Worm (Caenorhabditis elegans) whole organism, late embryonic: Measurements from ENCODE around the gene dgat-2.

Source experiments
- K02D7.2 ChIP-seq: sonication (generic microtip); optimal IDR thresholded peaks from 2 replicates; lab custom pipeline; 2017; ENCODE audit warnings: mild to moderate bottlenecking, missing genetic modification characterization, missing compliant biosample characterization
- K09A11.1 ChIP-seq: sonication (generic microtip); optimal IDR thresholded peaks from 2 replicates; lab custom pipeline; 2017; ENCODE audit warnings: antibody characterized with exemption, mild to moderate bottlenecking, missing genetic modification characterization, missing compliant biosample characterization; ENCODE audit not compliant: insufficient read depth
- T23F11.4 ChIP-seq: fragments of 200-800 bp; sonication (Bioruptor generic); optimal IDR thresholded peaks from 2 replicates; lab custom pipeline; 2018; ENCODE audit warnings: mild to moderate bottlenecking, missing genetic modification characterization, missing compliant biosample characterization
- ahr-1 ChIP-seq: sonication (generic microtip); optimal IDR thresholded peaks from 2 replicates; lab custom pipeline; 2016; ENCODE audit warnings: missing genetic modification characterization, missing compliant biosample characterization
- ceh-18 ChIP-seq: sonication (generic microtip); optimal IDR thresholded peaks from 2 replicates; lab custom pipeline; 2016; ENCODE audit warnings: missing genetic modification characterization, missing compliant biosample characterization
- ceh-19 ChIP-seq: fragments of 200-800 bp; sonication (Bioruptor generic); optimal IDR thresholded peaks from 2 replicates; lab custom pipeline; 2018; ENCODE audit warnings: mild to moderate bottlenecking, missing genetic modification characterization, missing compliant biosample characterization
- ceh-22 ChIP-seq: sonication (generic microtip); optimal IDR thresholded peaks from 2 replicates; lab custom pipeline; 2017; ENCODE audit warnings: missing biosample characterization, missing genetic modification characterization
- ceh-30 ChIP-seq: fragments of 150-350 bp; optimal IDR thresholded peaks from 2 replicates; lab custom pipeline; 2014; ENCODE audit warnings: missing biosample characterization, missing genetic modification characterization
- ceh-48 ChIP-seq: sonication (generic microtip); optimal IDR thresholded peaks from 2 replicates; lab custom pipeline; 2016; ENCODE audit warnings: missing genetic modification characterization, inconsistent platforms, missing compliant biosample characterization
- che-1 ChIP-seq: sonication (generic microtip); optimal IDR thresholded peaks from 2 replicates; lab custom pipeline; 2016; ENCODE audit warnings: mild to moderate bottlenecking, missing genetic modification characterization, missing compliant biosample characterization
- dve-1 ChIP-seq: sonication (generic microtip); optimal IDR thresholded peaks from 2 replicates; lab custom pipeline; 2017; ENCODE audit warnings: antibody characterized with exemption, mild to moderate bottlenecking, missing genetic modification characterization, missing compliant biosample characterization
- ets-4 ChIP-seq: sonication (generic microtip); optimal IDR thresholded peaks from 2 replicates; lab custom pipeline; 2016; ENCODE audit warnings: missing genetic modification characterization, missing compliant biosample characterization
- eyg-1 ChIP-seq: sonication (generic microtip); optimal IDR thresholded peaks from 2 replicates; lab custom pipeline; 2016; ENCODE audit warnings: missing genotype, missing genetic modification characterization, missing compliant biosample characterization
- fkh-6 ChIP-seq: sonication (generic microtip); optimal IDR thresholded peaks from 2 replicates; lab custom pipeline; 2016; ENCODE audit warnings: missing genetic modification characterization, missing compliant biosample characterization
- gmeb-2 ChIP-seq: sonication (generic microtip); optimal IDR thresholded peaks from 2 replicates; lab custom pipeline; 2016; ENCODE audit warnings: missing genetic modification characterization, inconsistent platforms, missing compliant biosample characterization
- hlh-30 ChIP-seq: sonication (generic microtip); optimal IDR thresholded peaks from 2 replicates; lab custom pipeline; 2017; ENCODE audit warnings: antibody characterized with exemption, missing genetic modification characterization, missing compliant biosample characterization; ENCODE audit not compliant: insufficient read depth
- madf-2 ChIP-seq: sonication (generic microtip); optimal IDR thresholded peaks from 2 replicates; lab custom pipeline; 2017; ENCODE audit warnings: missing genetic modification characterization, missing compliant biosample characterization
- nfya-1 ChIP-seq: sonication (generic microtip); optimal IDR thresholded peaks from 2 replicates; lab custom pipeline; 2017; ENCODE audit warnings: missing genetic modification characterization, mild to moderate bottlenecking, missing compliant biosample characterization, antibody characterized with exemption, moderate library complexity
- nhr-11 ChIP-seq: fragments of 150-350 bp; optimal IDR thresholded peaks from 2 replicates; lab custom pipeline; 2014; ENCODE audit warnings: missing biosample characterization, missing genetic modification characterization
- nhr-232 ChIP-seq: sonication (generic microtip); optimal IDR thresholded peaks from 2 replicates; lab custom pipeline; 2016; ENCODE audit warnings: missing genetic modification characterization, missing compliant biosample characterization
- pha-4 ChIP-seq: fragments of 150-350 bp; optimal IDR thresholded peaks from 2 replicates; lab custom pipeline; 2018; ENCODE audit warnings: missing biosample characterization, missing genetic modification reagents, missing genetic modification characterization
- rnt-1 ChIP-seq: sonication (generic microtip); optimal IDR thresholded peaks from 2 replicates; lab custom pipeline; 2016; ENCODE audit warnings: missing genetic modification characterization, missing compliant biosample characterization
- tbx-2 ChIP-seq: sonication (generic microtip); optimal IDR thresholded peaks from 2 replicates; lab custom pipeline; 2016; ENCODE audit warnings: missing genetic modification characterization, missing compliant biosample characterization
- unc-42 ChIP-seq: sonication (generic microtip); optimal IDR thresholded peaks from 2 replicates; lab custom pipeline; 2016; ENCODE audit warnings: missing genotype, missing genetic modification characterization, missing compliant biosample characterization

The dgat-2 gene

DNA sequence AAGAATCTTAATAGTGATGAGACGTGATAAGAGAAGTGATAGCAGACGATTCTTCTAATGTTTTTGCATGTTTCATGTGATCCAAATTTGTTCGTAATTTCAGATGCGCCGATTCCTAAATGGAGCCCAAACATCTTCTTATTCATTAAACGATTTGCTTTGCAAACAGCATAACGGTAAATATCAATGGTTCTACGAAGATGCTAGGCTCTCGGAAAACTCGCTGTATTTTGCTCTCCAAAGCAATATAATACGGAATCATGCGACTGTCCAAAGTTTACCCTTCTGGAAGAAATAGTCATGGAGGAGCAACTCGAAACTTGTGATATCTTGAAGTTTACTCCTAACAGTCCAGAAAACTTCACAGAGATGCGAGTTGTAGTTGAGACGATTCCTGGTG, 45.7 kb downstream of the dgat-2 start, which contains the start of gene W06D12.6:
W06D12.6 (plus strand) TSS at position 301 of the 400 bp plus-strand sequence.
- TF ChIP-seq che-1 (tag; lab: Kevin White, UChicago) = no peak
- TF ChIP-seq ceh-30 (tag; lab: Kevin White, UChicago) = no peak
- TF ChIP-seq ceh-48 = no peak
- no peak for TF ChIP-seq ceh-19 (GFP tag; lab: Kevin White, UChicago)
- no peak for TF ChIP-seq K02D7.2
- no peak for TF ChIP-seq ets-4 (tag; lab: Kevin White, UChicago)
- no peak for TF ChIP-seq nfya-1 (tag; lab: Kevin White, UChicago)
- no peak for TF ChIP-seq ahr-1 (tag; lab: Kevin White, UChicago)
- TF ChIP-seq eyg-1 (tag; lab: Kevin White, UChicago) = no peak
- no peak for TF ChIP-seq tbx-2 (tag; lab: Kevin White, UChicago)

DNA sequence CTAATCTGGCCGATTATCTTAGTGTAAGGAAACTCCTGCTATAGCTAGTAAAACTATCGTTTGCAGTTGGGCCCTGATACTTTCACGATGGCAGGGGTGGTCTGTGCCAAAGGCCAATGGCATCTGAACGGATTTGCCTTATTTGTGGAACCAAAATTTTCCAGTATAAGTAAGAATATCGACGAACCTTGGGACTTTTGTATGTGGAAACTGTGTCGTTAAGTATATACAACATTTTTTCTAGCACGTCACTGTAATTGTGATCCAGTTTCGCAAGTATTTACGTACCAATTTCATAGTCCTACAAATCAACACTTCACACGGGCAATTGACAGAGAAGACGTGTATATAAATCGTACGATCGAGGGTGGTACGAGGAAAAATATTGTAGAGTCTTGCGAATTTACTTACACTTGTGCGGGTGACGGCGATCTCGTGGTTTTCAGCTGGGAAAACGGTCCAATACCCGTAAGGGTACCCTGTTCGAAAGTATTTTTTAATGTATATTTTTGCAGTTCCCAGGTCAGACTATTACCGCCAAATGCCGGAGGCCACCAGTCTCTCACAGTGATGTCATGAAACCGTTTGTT, 46.2 kb downstream of the dgat-2 start:
- no peak for TF ChIP-seq K09A11.1 (tag; lab: Kevin White, UChicago)

DNA sequence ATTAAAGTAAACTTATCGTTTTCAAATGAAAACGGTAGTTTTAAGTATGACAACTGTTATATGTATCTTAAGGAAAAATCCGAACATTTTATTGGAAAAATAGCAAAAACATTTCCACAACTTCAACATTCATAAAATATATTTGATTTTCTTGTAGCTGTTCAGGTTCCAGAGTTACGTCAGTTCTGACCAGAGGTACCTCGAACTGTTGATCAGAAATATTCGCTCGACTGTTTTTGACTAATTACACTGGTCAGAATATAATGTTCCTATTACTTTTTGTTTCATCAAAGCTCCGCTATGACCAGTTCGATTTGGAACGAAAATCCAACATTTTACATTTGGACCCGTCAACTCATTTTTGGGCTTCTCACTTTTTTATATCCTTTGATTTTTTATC, 46.9 kb downstream of the dgat-2 start, which contains the start of gene srh-31:
srh-31 (plus strand) TSS at position 301 of the 400 bp plus-strand sequence.
- TF ChIP-seq dve-1 (no peak), ceh-18 (tag; lab: Kevin White, UChicago) (no peak), gmeb-2 (tag; lab: Kevin White, UChicago) (no peak), madf-2 (tag; lab: Kevin White, UChicago) (no peak), unc-42 (no peak), rnt-1 (no peak), nhr-232 (tag; lab: Kevin White, UChicago) (no peak), ahr-1 (tag; lab: Kevin White, UChicago) (no peak), fkh-6 (tag; lab: Kevin White, UChicago) (no peak), hlh-30 (no peak), T23F11.4 (GFP tag; lab: Kevin White, UChicago) (no peak), ceh-22 (tag; lab: Kevin White, UChicago) (no peak), nhr-11 (no peak), ceh-19 (GFP tag; lab: Kevin White, UChicago) (no peak), pha-4 (tag; lab: Kevin White, UChicago) (no peak)
